Fruit fly (Drosophila melanogaster) whole organism, wandering third instar larva: Measurements from ENCODE around the gene CG18178.

Experiments
- CG32264 ChIP-seq: fragments of 200-800 bp; sonication (Bioruptor generic); optimal IDR thresholded peaks from 2 replicates; lab custom pipeline; 2016; ENCODE audit warnings: missing biosample characterization, missing genetic modification characterization
- CG9705 ChIP-seq: fragments of 200-800 bp; sonication (Bioruptor generic); optimal IDR thresholded peaks from 2 replicates; lab custom pipeline; 2018; ENCODE audit warnings: missing biosample characterization, mild to moderate bottlenecking, missing genetic modification characterization
- CrebA ChIP-seq: fragments of 200-800 bp; sonication (Bioruptor generic); optimal IDR thresholded peaks from 2 replicates; lab custom pipeline; 2016; ENCODE audit warnings: missing biosample characterization, mild to moderate bottlenecking, missing genetic modification characterization, borderline replicate concordance
- Dif ChIP-seq: fragments of 200-275, 200-300 bp; sonication (Bioruptor generic); optimal IDR thresholded peaks from 2 replicates; lab custom pipeline; 2018; ENCODE audit warnings: missing biosample characterization, missing genetic modification characterization; ENCODE audit not compliant: partially characterized antibody
- GATAd ChIP-seq: sonication (Bioruptor generic); optimal IDR thresholded peaks from 2 replicates; lab custom pipeline; 2016; ENCODE audit warnings: missing biosample characterization, missing genetic modification characterization
- HLH106 ChIP-seq: fragments of 200-800 bp; optimal IDR thresholded peaks from 3 replicates; lab custom pipeline; 2019; ENCODE audit warnings: missing biosample characterization, mild to moderate bottlenecking, missing genetic modification characterization, moderate library complexity
- Hnf4 ChIP-seq: fragments of 200-800 bp; sonication (Bioruptor generic); optimal IDR thresholded peaks from 2 replicates; lab custom pipeline; 2016; ENCODE audit warnings: missing biosample characterization, mild to moderate bottlenecking, missing genetic modification characterization
- Hr83 ChIP-seq: fragments of 200-300 bp; sonication (Bioruptor generic); optimal IDR thresholded peaks from 2 replicates; lab custom pipeline; 2016; ENCODE audit warnings: missing biosample characterization, mild to moderate bottlenecking, missing genetic modification characterization, moderate library complexity; ENCODE audit not compliant: poor library complexity, severe bottlenecking
- Jra ChIP-seq: sonication (Bioruptor generic); optimal IDR thresholded peaks from 2 replicates; lab custom pipeline; 2016; ENCODE audit warnings: missing biosample characterization, missing genetic modification characterization
- Mio ChIP-seq: sonication (Bioruptor generic); optimal IDR thresholded peaks from 2 replicates; lab custom pipeline; 2016; ENCODE audit warnings: missing biosample characterization, missing genetic modification characterization
- Myc ChIP-seq: fragments of >200 bp; optimal IDR thresholded peaks from 2 replicates; lab custom pipeline; 2017
- N ChIP-seq: fragments of >200 bp; optimal IDR thresholded peaks from 2 replicates; lab custom pipeline; 2018; ENCODE audit warnings: missing biosample characterization, missing external identifiers, missing genetic modification characterization
- OdsH ChIP-seq: fragments of 200-800 bp; sonication (Bioruptor generic); optimal IDR thresholded peaks from 2 replicates; lab custom pipeline; 2016; ENCODE audit warnings: missing biosample characterization, mild to moderate bottlenecking, missing genetic modification characterization
- Rel ChIP-seq, 2 experiments: fragments of 200-800 bp; sonication (Bioruptor generic) in 1 of 2; optimal IDR thresholded peaks; 2 replicates in 1 of 2; 3 replicates in 1 of 2; lab custom pipeline; 2016 to 2019; ENCODE audit warnings: mild to moderate bottlenecking in 2 of 2, missing biosample characterization in 2 of 2, missing genetic modification characterization in 2 of 2, moderate library complexity in 1 of 2
- Sp1 ChIP-seq: fragments of 200-800 bp; sonication (Bioruptor generic); optimal IDR thresholded peaks from 3 replicates; lab custom pipeline; 2019; ENCODE audit warnings: missing biosample characterization, mild to moderate bottlenecking, missing genetic modification characterization, moderate library complexity
- Vsx2 ChIP-seq: fragments of 200-300, 225-300 bp; sonication (Bioruptor generic); optimal IDR thresholded peaks from 2 replicates; lab custom pipeline; 2018; ENCODE audit warnings: missing biosample characterization, missing genetic modification characterization; ENCODE audit not compliant: partially characterized antibody
- br ChIP-seq: fragments of 200-800 bp; sonication (Bioruptor generic); optimal IDR thresholded peaks from 2 replicates; lab custom pipeline; 2016; ENCODE audit warnings: missing biosample characterization, missing genetic modification characterization
- brk ChIP-seq: fragments of 200-800 bp; sonication (Bioruptor generic); optimal IDR thresholded peaks from 2 replicates; lab custom pipeline; 2016; ENCODE audit warnings: missing biosample characterization, mild to moderate bottlenecking, missing genetic modification characterization
- dl ChIP-seq, 2 experiments: fragments of 175-275, 200-275 bp in 1 of 2; fragments of 200-275 bp in 1 of 2; sonication (Bioruptor generic); optimal IDR thresholded peaks; lab custom pipeline; 2018; ENCODE audit warnings: mild to moderate bottlenecking in 2 of 2, missing biosample characterization in 2 of 2, missing genetic modification characterization in 2 of 2, moderate library complexity in 2 of 2; ENCODE audit not compliant: partially characterized antibody in 2 of 2, insufficient read depth in 1 of 2
- dmrt93B ChIP-seq: fragments of 200-800 bp; sonication (Bioruptor generic); optimal IDR thresholded peaks from 2 replicates; lab custom pipeline; 2018; ENCODE audit warnings: missing biosample characterization, mild to moderate bottlenecking, missing genetic modification characterization
- dsf ChIP-seq: sonication (Bioruptor generic); optimal IDR thresholded peaks from 2 replicates; lab custom pipeline; 2016; ENCODE audit warnings: missing biosample characterization, missing genetic modification characterization, borderline replicate concordance
- ey ChIP-seq: fragments of 200-800 bp; sonication (Bioruptor generic); optimal IDR thresholded peaks from 2 replicates; lab custom pipeline; 2016; ENCODE audit warnings: missing biosample characterization, missing genetic modification characterization
- foxo ChIP-seq, 2 experiments: fragments of 200-800 bp; sonication (Bioruptor generic); optimal IDR thresholded peaks; 2 replicates in 1 of 2; 3 replicates in 1 of 2; lab custom pipeline; 2016 to 2017; ENCODE audit warnings: missing biosample characterization in 2 of 2, missing genetic modification characterization in 2 of 2
- fru ChIP-seq: fragments of 200-800 bp; sonication (Bioruptor generic); optimal IDR thresholded peaks from 3 replicates; lab custom pipeline; 2016; ENCODE audit warnings: missing biosample characterization, mild to moderate bottlenecking, missing genetic modification characterization
- h ChIP-seq: fragments of 200-800 bp; sonication (Bioruptor generic); optimal IDR thresholded peaks from 3 replicates; lab custom pipeline; 2016; ENCODE audit warnings: missing biosample characterization, mild to moderate bottlenecking, missing genetic modification characterization
- jim ChIP-seq: fragments of 175-275, 200-325 bp; sonication (Bioruptor generic); optimal IDR thresholded peaks from 2 replicates; lab custom pipeline; 2016; ENCODE audit warnings: missing biosample characterization, mild to moderate bottlenecking, missing genetic modification characterization
- lola ChIP-seq: fragments of >200 bp; optimal IDR thresholded peaks from 2 replicates; lab custom pipeline; 2017; ENCODE audit warnings: missing biosample characterization, missing genetic modification characterization
- pan ChIP-seq: fragments of >200 bp; optimal IDR thresholded peaks from 2 replicates; lab custom pipeline; 2017
- psq ChIP-seq: fragments of 200-800 bp; sonication (Bioruptor generic); optimal IDR thresholded peaks from 3 replicates; lab custom pipeline; 2017; ENCODE audit warnings: missing biosample characterization, mild to moderate bottlenecking, missing genetic modification characterization, moderate library complexity
- rgr ChIP-seq: fragments of 200-800 bp; sonication (Bioruptor generic); optimal IDR thresholded peaks from 3 replicates; lab custom pipeline; 2016; ENCODE audit warnings: missing biosample characterization, mild to moderate bottlenecking, missing genetic modification characterization
- sage ChIP-seq: fragments of 200-800 bp; sonication (Bioruptor generic); optimal IDR thresholded peaks from 2 replicates; lab custom pipeline; 2016; ENCODE audit warnings: missing biosample characterization, mild to moderate bottlenecking, missing genetic modification characterization
- sv ChIP-seq: fragments of 200-800 bp; sonication (Bioruptor generic); optimal IDR thresholded peaks from 3 replicates; lab custom pipeline; 2016; ENCODE audit warnings: missing biosample characterization, missing genetic modification characterization
- tai ChIP-seq: sonication (Bioruptor generic); optimal IDR thresholded peaks from 2 replicates; lab custom pipeline; 2016; ENCODE audit warnings: missing biosample characterization, missing genetic modification characterization
- usp ChIP-seq: fragments of >200 bp; optimal IDR thresholded peaks from 2 replicates; lab custom pipeline; 2017; ENCODE audit warnings: missing biosample characterization, missing genetic modification characterization

Gene CG18178

dm6 chr3L:9695647-9696046 lies 23.3 kb downstream of the CG18178 start:
- TF ChIP-seq pan (no peak), Rel (GFP tag; optimal IDR thresholded peaks at IDR 0.05; lab: Kevin White, UChicago) (no peak), Rel (tag; optimal IDR thresholded peaks at IDR 0.05; lab: Kevin White, UChicago) (no peak), h (GFP tag; lab: Kevin White, UChicago) (no peak), psq (GFP tag; lab: Kevin White, UChicago) (no peak), dmrt93B (GFP tag; lab: Kevin White, UChicago) (no peak), Vsx2 (GFP tag; lab: Kevin White, UChicago) (no peak), jim (GFP tag; lab: Kevin White, UChicago) (no peak), brk (GFP tag; lab: Kevin White, UChicago) (peak; percentile 52), CrebA (no peak), ey (GFP tag; lab: Kevin White, UChicago) (no peak), lola (GFP tag; lab: Kevin White, UChicago) (no peak), GATAd (no peak), foxo (GFP tag; optimal IDR thresholded peaks at IDR 0.05; lab: Kevin White, UChicago) (peak in 1 of 2 experiments; percentile 35), rgr (GFP tag; lab: Kevin White, UChicago) (peak; percentile 13), Hr83 (GFP tag; lab: Kevin White, UChicago) (no peak), N (no peak), OdsH (peak; percentile 15), usp (GFP tag; lab: Kevin White, UChicago) (no peak), CG9705 (GFP tag; lab: Kevin White, UChicago) (no peak), tai (GFP tag; lab: Kevin White, UChicago) (no peak), CG32264 (GFP tag; lab: Kevin White, UChicago) (no peak), dsf (GFP tag; lab: Kevin White, UChicago) (no peak), Mio (GFP tag; lab: Kevin White, UChicago) (no peak), Jra (GFP tag; lab: Kevin White, UChicago) (peak; percentile 23), fru (peak; percentile 25), Myc (lab: Kevin White, UChicago) (no peak), HLH106 (no peak), Sp1 (no peak), br (GFP tag; lab: Kevin White, UChicago) (no peak), Dif (GFP tag; lab: Kevin White, UChicago) (no peak), sv (GFP tag; lab: Kevin White, UChicago) (peak; percentile 2)

dm6 chr3L:9695242-9695641 lies 23.7 kb downstream of the CG18178 start:
- TF ChIP-seq pan (no peak), sage (GFP tag; lab: Kevin White, UChicago) (no peak), Hnf4 (GFP tag; lab: Kevin White, UChicago) (no peak), Dif (GFP tag; lab: Kevin White, UChicago) (peak; percentile 66), psq (GFP tag; lab: Kevin White, UChicago) (no peak), dl (GFP tag; optimal IDR thresholded peaks at IDR 0.05; lab: Kevin White, UChicago; ENCODE audit: insufficient read depth in 1 of 2, partially characterized antibody in 2 of 2) (peak; percentile 35 to 64)

- no peak for TF ChIP-seq HLH106
- no peak for TF ChIP-seq rgr (GFP tag; lab: Kevin White, UChicago)
- no peak for TF ChIP-seq Rel (GFP tag; optimal IDR thresholded peaks at IDR 0.05; lab: Kevin White, UChicago)
- no peak for TF ChIP-seq Rel (tag; optimal IDR thresholded peaks at IDR 0.05; lab: Kevin White, UChicago)
- TF ChIP-seq Dif (GFP tag; lab: Kevin White, UChicago) = no peak
Observed at dm6 chr3L:9694867-9695236, 24.1 kb downstream of the CG18178 start.

dm6 chr3L:9694169-9694866 lies 24.6 kb downstream of the CG18178 start:
- TF ChIP-seq dl (GFP tag; optimal IDR thresholded peaks at IDR 0.05; lab: Kevin White, UChicago; ENCODE audit: insufficient read depth in 1 of 2, partially characterized antibody in 2 of 2) (peak; percentile 84 to 92), Dif (GFP tag; lab: Kevin White, UChicago) (peak; percentile 94), sage (GFP tag; lab: Kevin White, UChicago) (peak; percentile 44), pan (no peak), Rel (GFP tag; optimal IDR thresholded peaks at IDR 0.05; lab: Kevin White, UChicago) (no peak), Rel (tag; optimal IDR thresholded peaks at IDR 0.05; lab: Kevin White, UChicago) (peak; percentile 36), foxo (GFP tag; optimal IDR thresholded peaks at IDR 0.05; lab: Kevin White, UChicago) (no peak), sv (GFP tag; lab: Kevin White, UChicago) (no peak), fru (no peak), Hnf4 (GFP tag; lab: Kevin White, UChicago) (no peak), brk (GFP tag; lab: Kevin White, UChicago) (peak; percentile 62)
- TF ChIP-seq, all 38 proteins: peak for 5
